Worm (Caenorhabditis elegans) whole organism, L4 larva: ENCODE measurements around the gene F38A5.2.

Source experiments
- F44E2.7 ChIP-seq: fragments of 200-800 bp; sonication (Bioruptor generic); IDR thresholded peaks from 2 replicates; pipeline ENCODE4 v2.1.2; 2022; ENCODE audit warnings: missing genetic modification characterization, missing compliant biosample characterization
- R02D3.7 ChIP-seq: fragments of 150-350 bp; sonication (generic microtip); optimal IDR thresholded peaks from 3 replicates; lab custom pipeline; 2014; ENCODE audit warnings: missing biosample characterization, missing genetic modification characterization
- T20F7.1 ChIP-seq: fragments of 200-800 bp; sonication (Bioruptor generic); optimal IDR thresholded peaks from 2 replicates; lab custom pipeline; 2018; ENCODE audit warnings: mild to moderate bottlenecking, missing genetic modification characterization, missing compliant biosample characterization
- Y105C5A.15 ChIP-seq: fragments of 200-800 bp; sonication (Bioruptor generic); IDR thresholded peaks from 2 replicates; pipeline ENCODE4 v1.3.6; 2022; ENCODE audit warnings: missing genetic modification characterization, missing compliant biosample characterization
- Y48G9A.11 ChIP-seq: fragments of 200-800 bp; sonication (Bioruptor generic); IDR thresholded peaks from 2 replicates; pipeline ENCODE4 v1.3.6; 2022; ENCODE audit warnings: missing genetic modification reagents, missing genetic modification characterization, missing compliant biosample characterization
- ZK337.2 ChIP-seq: fragments of 200-800 bp; sonication (Bioruptor generic); IDR thresholded peaks from 2 replicates; pipeline ENCODE4 v1.3.6; 2022; ENCODE audit warnings: missing genetic modification reagents, missing genetic modification characterization, missing compliant biosample characterization
- arid-1 ChIP-seq: fragments of 200-800 bp; sonication (Bioruptor generic); conservative IDR thresholded peaks from 2 replicates; pipeline ENCODE4 v1.3.6; 2022; ENCODE audit warnings: missing genetic modification reagents, missing genetic modification characterization, missing compliant biosample characterization
- ceh-28 ChIP-seq: fragments of 150-350 bp; optimal IDR thresholded peaks from 2 replicates; lab custom pipeline; 2014; ENCODE audit warnings: missing biosample characterization, missing genetic modification reagents, missing genetic modification characterization
- ceh-62 ChIP-seq: sonication (generic microtip); optimal IDR thresholded peaks from 2 replicates; lab custom pipeline; 2017; ENCODE audit warnings: missing biosample characterization, missing genetic modification characterization
- ceh-82 ChIP-seq: sonication (generic microtip); optimal IDR thresholded peaks from 2 replicates; lab custom pipeline; 2017; ENCODE audit warnings: missing biosample characterization, missing genetic modification characterization
- daf-12 ChIP-seq: fragments of 150-350 bp; optimal IDR thresholded peaks from 2 replicates; lab custom pipeline; 2014; ENCODE audit warnings: missing biosample characterization, missing genetic modification reagents, missing genetic modification characterization
- daf-8 ChIP-seq: fragments of 200-800 bp; sonication (Bioruptor generic); IDR thresholded peaks from 2 replicates; pipeline ENCODE4 v1.3.6; 2022; ENCODE audit warnings: missing genetic modification characterization, missing compliant biosample characterization
- dmd-6 ChIP-seq: fragments of 200-800 bp; sonication (Bioruptor generic); IDR thresholded peaks from 2 replicates; pipeline ENCODE4 v1.3.6; 2022; ENCODE audit warnings: missing genetic modification reagents, missing genetic modification characterization, missing compliant biosample characterization
- dpl-1 ChIP-seq: fragments of 150-350 bp; optimal IDR thresholded peaks from 2 replicates; lab custom pipeline; 2014; ENCODE audit warnings: missing biosample characterization, missing genetic modification reagents, missing genetic modification characterization
- egl-27 ChIP-seq: sonication (generic microtip); optimal IDR thresholded peaks from 3 replicates; lab custom pipeline; 2017; ENCODE audit warnings: missing biosample characterization, missing genetic modification reagents, missing genetic modification characterization
- fkh-10 ChIP-seq: fragments of 150-350 bp; optimal IDR thresholded peaks from 2 replicates; lab custom pipeline; 2014; ENCODE audit warnings: missing biosample characterization, missing genetic modification reagents, missing genetic modification characterization
- hlh-11 ChIP-seq: fragments of 200-800 bp; sonication (Bioruptor generic); optimal IDR thresholded peaks from 2 replicates; lab custom pipeline; 2018; ENCODE audit warnings: mild to moderate bottlenecking, missing genetic modification characterization, missing compliant biosample characterization
- hmg-1.1 ChIP-seq: fragments of 200-800 bp; sonication (Bioruptor generic); IDR thresholded peaks from 2 replicates; pipeline ENCODE4 v1.3.6; 2022; ENCODE audit warnings: missing genetic modification reagents, missing genetic modification characterization, missing compliant biosample characterization
- lin-29 ChIP-seq: fragments of 200-800 bp; sonication (Bioruptor generic); IDR thresholded peaks from 2 replicates; pipeline ENCODE4 v1.3.6; 2022; ENCODE audit warnings: missing genetic modification reagents, missing genetic modification characterization, missing compliant biosample characterization
- lsy-2 ChIP-seq, 2 experiments: fragments of 150-350 bp in 1 of 2; sonication (generic microtip) in 1 of 2; optimal IDR thresholded peaks; 2 replicates each; lab custom pipeline; 2014 to 2017; ENCODE audit warnings: missing biosample characterization in 2 of 2, missing genetic modification characterization in 2 of 2
- madf-5 ChIP-seq, 2 experiments: fragments of 200-800 bp; sonication (Bioruptor generic); IDR thresholded peaks; 2 replicates each; pipeline ENCODE4 v1.3.6; 2022; ENCODE audit warnings: missing compliant biosample characterization in 2 of 2, missing genetic modification characterization in 2 of 2
- madf-9 ChIP-seq: fragments of 200-800 bp; sonication (Bioruptor generic); conservative IDR thresholded peaks from 2 replicates; pipeline ENCODE4 v1.3.6; 2022; ENCODE audit warnings: missing genetic modification reagents, missing genetic modification characterization, missing compliant biosample characterization
- mdl-1 ChIP-seq, 2 experiments: fragments of 150-350 bp in 1 of 2; sonication (generic microtip) in 1 of 2; optimal IDR thresholded peaks; 2 replicates each; lab custom pipeline; 2014 to 2017; ENCODE audit warnings: missing biosample characterization in 2 of 2, missing genetic modification characterization in 2 of 2
- mdt-29 ChIP-seq: fragments of 200-800 bp; sonication (Bioruptor generic); IDR thresholded peaks from 2 replicates; pipeline ENCODE4 v1.3.6; 2022; ENCODE audit warnings: missing genetic modification reagents, missing genetic modification characterization, missing compliant biosample characterization
- mep-1 ChIP-seq: fragments of 150-350 bp; sonication (generic microtip); optimal IDR thresholded peaks from 3 replicates; lab custom pipeline; 2014; ENCODE audit warnings: missing biosample characterization, missing genetic modification characterization
- mes-2 ChIP-seq: sonication (generic microtip); optimal IDR thresholded peaks from 2 replicates; lab custom pipeline; 2016; ENCODE audit warnings: missing genotype, mild to moderate bottlenecking, missing genetic modification characterization, missing compliant biosample characterization; ENCODE audit not compliant: poor library complexity, severe bottlenecking
- mxl-3 ChIP-seq: fragments of 200-800 bp; sonication (Bioruptor generic); optimal IDR thresholded peaks from 2 replicates; lab custom pipeline; 2018; ENCODE audit warnings: mild to moderate bottlenecking, missing genetic modification characterization, missing compliant biosample characterization
- nhr-102 ChIP-seq: sonication (generic microtip); optimal IDR thresholded peaks from 2 replicates; lab custom pipeline; 2016; ENCODE audit warnings: mild to moderate bottlenecking, missing genetic modification characterization, moderate library complexity, missing compliant biosample characterization
- nhr-11 ChIP-seq: fragments of 150-350 bp; optimal IDR thresholded peaks from 2 replicates; lab custom pipeline; 2014; ENCODE audit warnings: missing biosample characterization, missing genetic modification characterization
- nhr-28 ChIP-seq: fragments of 150-350 bp; optimal IDR thresholded peaks from 2 replicates; lab custom pipeline; 2014; ENCODE audit warnings: missing biosample characterization, missing genetic modification characterization
- nhr-41 ChIP-seq: fragments of 200-800 bp; sonication (Bioruptor generic); IDR thresholded peaks from 2 replicates; pipeline ENCODE4 v1.3.6; 2022; ENCODE audit warnings: missing genetic modification reagents, missing genetic modification characterization, missing compliant biosample characterization
- nhr-42 ChIP-seq: fragments of 200-800 bp; sonication (Bioruptor generic); IDR thresholded peaks from 2 replicates; pipeline ENCODE4 v1.3.6; 2022; ENCODE audit warnings: missing genetic modification characterization, missing compliant biosample characterization
- nhr-48 ChIP-seq: sonication (generic microtip); optimal IDR thresholded peaks from 2 replicates; lab custom pipeline; 2016; ENCODE audit warnings: mild to moderate bottlenecking, missing genetic modification characterization, missing compliant biosample characterization
- nhr-76 ChIP-seq: fragments of 150-350 bp; optimal IDR thresholded peaks from 2 replicates; lab custom pipeline; 2014; ENCODE audit warnings: missing biosample characterization, missing genetic modification characterization
- nhr-77 ChIP-seq: fragments of 150-350 bp; optimal IDR thresholded peaks from 2 replicates; lab custom pipeline; 2014; ENCODE audit warnings: missing biosample characterization, missing genetic modification characterization
- pha-4 ChIP-seq, 2 experiments: fragments of 150-350 bp in 1 of 2; fragments of 200-800 bp in 1 of 2; sonication (Bioruptor generic) in 1 of 2; IDR thresholded peaks in 1 of 2; optimal IDR thresholded peaks in 1 of 2; 2 replicates each; pipeline versions ENCODE4 v1.3.6 to Lab custom; 2014 to 2022; ENCODE audit warnings: missing genetic modification characterization in 2 of 2, missing genetic modification reagents in 2 of 2, missing biosample characterization in 1 of 2, missing compliant biosample characterization in 1 of 2
- rbr-2 ChIP-seq: sonication (generic microtip); optimal IDR thresholded peaks from 2 replicates; lab custom pipeline; 2016; ENCODE audit warnings: missing genotype, missing genetic modification characterization, missing compliant biosample characterization
- saeg-2 ChIP-seq: fragments of 200-800 bp; sonication (Bioruptor generic); IDR thresholded peaks from 2 replicates; pipeline ENCODE4 v1.3.6; 2022; ENCODE audit warnings: missing genetic modification reagents, missing genetic modification characterization, missing compliant biosample characterization
- snpc-1.2 ChIP-seq: fragments of 200-800 bp; sonication (Bioruptor generic); IDR thresholded peaks from 2 replicates; pipeline ENCODE4 v1.3.6; 2022; ENCODE audit warnings: missing genetic modification reagents, missing genetic modification characterization, missing compliant biosample characterization
- spr-1 ChIP-seq: sonication (generic microtip); optimal IDR thresholded peaks from 2 replicates; lab custom pipeline; 2016; ENCODE audit warnings: mild to moderate bottlenecking, missing genetic modification characterization, missing compliant biosample characterization
- tra-1 ChIP-seq: fragments of 200-800 bp; sonication (Bioruptor generic); IDR thresholded peaks from 2 replicates; pipeline ENCODE4 v1.3.6; 2022; ENCODE audit warnings: missing genetic modification reagents, missing genetic modification characterization, missing compliant biosample characterization
- unc-62 ChIP-seq, 3 experiments: fragments of 150-350 bp in 1 of 3; sonication (generic microtip); optimal IDR thresholded peaks in 2 of 3; peaks in 1 of 3; 1 replicate in 1 of 3; 2 replicates in 2 of 3; lab custom pipeline; 2014 to 2017; ENCODE audit warnings: missing biosample characterization in 3 of 3, missing genetic modification characterization in 3 of 3, missing genetic modification reagents in 3 of 3, missing genotype in 1 of 3
- vab-7 ChIP-seq: fragments of 200-800 bp; sonication (Bioruptor generic); IDR thresholded peaks from 2 replicates; pipeline ENCODE4 v1.3.6; 2022; ENCODE audit warnings: missing genetic modification reagents, missing genetic modification characterization, missing compliant biosample characterization
- zag-1 ChIP-seq: fragments of 150-350 bp; optimal IDR thresholded peaks from 2 replicates; lab custom pipeline; 2014; ENCODE audit warnings: missing biosample characterization, missing genetic modification characterization
- zip-11 ChIP-seq: fragments of 200-800 bp; sonication (Bioruptor generic); IDR thresholded peaks from 2 replicates; pipeline ENCODE4 v1.3.6; 2022; ENCODE audit warnings: missing genetic modification characterization, missing compliant biosample characterization
- ztf-11 ChIP-seq: fragments of 150-350 bp; optimal IDR thresholded peaks from 2 replicates; lab custom pipeline; 2014; ENCODE audit warnings: missing biosample characterization, missing genetic modification characterization
- ztf-7 ChIP-seq: fragments of 150-350 bp; optimal IDR thresholded peaks from 2 replicates; lab custom pipeline; 2014; ENCODE audit warnings: missing biosample characterization, missing genetic modification characterization

The F38A5.2 gene

ce11 chrIV:6555388-6556330, 29.5 kb downstream of the F38A5.2 start, which contains the start of gene paqr-1 (continued):
- TF ChIP-seq spr-1 (tag; lab: Kevin White, UChicago), result no peak
- TF ChIP-seq hlh-11, result peak; percentile 21
- TF ChIP-seq Y48G9A.11 (GFP tag; lab: Robert Waterston, UW), result no peak
- no peak for TF ChIP-seq ceh-28

DNA sequence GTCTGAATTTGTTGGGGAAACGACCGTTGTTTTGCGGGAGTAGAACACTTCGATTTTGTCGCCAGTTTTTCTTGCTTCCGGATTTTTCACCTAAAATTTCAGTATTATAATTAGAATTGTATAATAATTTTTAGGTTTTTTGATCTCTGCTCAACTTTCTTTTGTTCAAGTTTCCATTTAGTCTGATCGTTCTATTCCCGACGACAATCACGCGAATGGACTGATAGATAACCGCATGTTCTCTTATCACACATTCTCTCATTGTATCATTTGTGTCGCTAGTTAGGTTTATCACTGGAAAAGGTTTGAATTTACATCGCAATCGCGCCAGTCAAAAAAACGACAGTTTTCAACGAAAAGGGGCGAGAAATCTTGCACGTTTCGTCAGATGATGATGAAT, 30.3 kb downstream of the F38A5.2 start:
- TF ChIP-seq R02D3.7, result no peak
- no peak for TF ChIP-seq zag-1 (tag; lab: Kevin White, UChicago)
- no peak for TF ChIP-seq ceh-82 (tag; lab: Kevin White, UChicago)
- TF ChIP-seq nhr-42 (GFP tag; lab: Robert Waterston, UW), result no peak
- TF ChIP-seq egl-27 (tag; lab: Kevin White, UChicago), result no peak
- TF ChIP-seq nhr-102 (tag; lab: Kevin White, UChicago), result peak; percentile 3
- peak; percentile 48 for TF ChIP-seq ztf-7 (tag; lab: Kevin White, UChicago)
- peak; percentile 59 for TF ChIP-seq nhr-77 (tag; lab: Kevin White, UChicago)
- no peak for TF ChIP-seq rbr-2 (tag; lab: Kevin White, UChicago)
- TF ChIP-seq madf-5 (GFP tag; IDR thresholded peaks at IDR 0.05; lab: Robert Waterston, UW), result no peak
- TF ChIP-seq ztf-11 (tag; lab: Kevin White, UChicago), result no peak
- no peak for TF ChIP-seq nhr-76 (tag; lab: Kevin White, UChicago)
- no peak for TF ChIP-seq T20F7.1 (GFP tag; lab: Kevin White, UChicago)
- TF ChIP-seq saeg-2 (GFP tag; lab: Robert Waterston, UW), result no peak
- TF ChIP-seq fkh-10 (GFP tag; lab: Kevin White, UChicago), result no peak
- no peak for TF ChIP-seq arid-1 (GFP tag; lab: Robert Waterston, UW)
- TF ChIP-seq nhr-28, result peak; percentile 91
- peak; percentile 66 for TF ChIP-seq mes-2 (tag; lab: Kevin White, UChicago)
- no peak for TF ChIP-seq vab-7 (GFP tag; lab: Robert Waterston, UW)
- no peak for TF ChIP-seq lsy-2 (tag; optimal IDR thresholded peaks at IDR 0.05; lab: Kevin White, UChicago)
- TF ChIP-seq daf-12 (tag; lab: Kevin White, UChicago), result no peak
- TF ChIP-seq zip-11 (GFP tag; lab: Robert Waterston, UW), result no peak
- TF ChIP-seq tra-1, result 0 out of 2 replicates have a peak, but pooled peaks have one; percentile 14
- no peak for TF ChIP-seq F44E2.7 (GFP tag; lab: Robert Waterston, UW)
- TF ChIP-seq mdl-1 (tag; optimal IDR thresholded peaks at IDR 0.05; lab: Kevin White, UChicago), result peak in 1 of 2 experiments; percentile 56
- TF ChIP-seq lin-29, result no peak
- no peak for TF ChIP-seq nhr-41 (GFP tag; lab: Robert Waterston, UW)
- TF ChIP-seq hmg-1.1 (GFP tag; lab: Robert Waterston, UW), result no peak
- TF ChIP-seq ceh-62 (tag; lab: Kevin White, UChicago), result no peak
- TF ChIP-seq dmd-6 (GFP tag; lab: Robert Waterston, UW), result peak; percentile 84
- TF ChIP-seq pha-4 (GFP tag; IDR thresholded peaks at IDR 0.05; lab: Robert Waterston, UW), result peak; percentile 42; the same call in 1 of the 2 replicates
- TF ChIP-seq pha-4 (tag; optimal IDR thresholded peaks at IDR 0.05; lab: Kevin White, UChicago), result no peak
- no peak for TF ChIP-seq mdt-29 (GFP tag; lab: Robert Waterston, UW)
- no peak for TF ChIP-seq ZK337.2 (GFP tag; lab: Robert Waterston, UW)
- peak; percentile 26 for TF ChIP-seq nhr-48 (tag; lab: Kevin White, UChicago)
- no peak for TF ChIP-seq dpl-1 (GFP tag; lab: Kevin White, UChicago)
- TF ChIP-seq madf-9 (GFP tag; lab: Robert Waterston, UW), result no peak
- TF ChIP-seq nhr-11, result no peak
- TF ChIP-seq mxl-3 (GFP tag; lab: Kevin White, UChicago), result peak; percentile 74
- peak; percentile 83 for TF ChIP-seq hlh-11
- TF ChIP-seq ceh-28, result no peak
- no peak for TF ChIP-seq snpc-1.2 (GFP tag; lab: Robert Waterston, UW)
- no peak for TF ChIP-seq Y105C5A.15 (GFP tag; lab: Robert Waterston, UW)
- no peak for TF ChIP-seq mep-1 (tag; lab: Kevin White, UChicago)
- TF ChIP-seq unc-62 (GFP tag; optimal IDR thresholded peaks at IDR 0.05 in 1 of 2; lab: Kevin White, UChicago), result no peak
- no peak for TF ChIP-seq unc-62 (tag; optimal IDR thresholded peaks at IDR 0.05; lab: Kevin White, UChicago)
- TF ChIP-seq daf-8 (GFP tag; lab: Robert Waterston, UW), result no peak
